Fruit fly (Drosophila melanogaster): ENCODE data around the gene subdued.

The subdued gene

DNA sequence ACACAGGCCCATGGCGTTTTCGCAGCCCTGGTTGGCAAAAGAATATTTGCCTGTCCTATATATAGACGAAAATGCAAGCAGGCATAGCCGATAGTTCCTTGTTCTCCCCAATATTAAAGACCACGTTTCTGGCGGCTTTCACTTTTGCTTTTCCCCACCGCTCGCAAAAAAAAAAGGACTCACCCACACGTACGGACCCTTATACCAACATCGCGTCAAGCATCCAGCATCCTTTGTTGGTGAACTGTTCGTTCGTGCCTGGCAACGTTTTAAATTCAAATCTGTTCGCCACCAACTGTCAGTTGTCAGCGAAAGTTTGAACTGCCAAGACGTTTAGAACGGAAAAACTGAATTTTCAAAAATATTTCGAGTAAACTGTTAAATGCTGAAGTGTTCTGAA, 16.9 kb upstream of the subdued start, which contains the start of gene ort:
TSS of gene ort (plus strand) at position 301 of the 400 bp plus-strand sequence.
- TF ChIP-seq CG11247 (GFP tag; IDR thresholded peaks at IDR 0.05): no peak
- TF ChIP-seq Deaf1 (tag; optimal IDR thresholded peaks at IDR 0.05): no peak
- no peak for TF ChIP-seq CG18011 (GFP tag; optimal IDR thresholded peaks at IDR 0.05)
- TF ChIP-seq CG15269 (tag; optimal IDR thresholded peaks at IDR 0.05): no peak
- no peak for TF ChIP-seq gem (tag; optimal IDR thresholded peaks at IDR 0.05)
- no peak for TF ChIP-seq abd-A (tag; optimal IDR thresholded peaks at IDR 0.05)
- no peak for TF ChIP-seq CG42726 (GFP tag; IDR thresholded peaks at IDR 0.05; ENCODE audit: partially characterized antibody)
- TF ChIP-seq trh (GFP tag; optimal IDR thresholded peaks at IDR 0.05): no peak
- no peak for TF ChIP-seq Stat92E (GFP tag; optimal IDR thresholded peaks at IDR 0.05)
- TF ChIP-seq klu (GFP tag; IDR thresholded peaks at IDR 0.05): no peak
- no peak for TF ChIP-seq CG6175 (GFP tag; IDR thresholded peaks at IDR 0.05)
- no peak for TF ChIP-seq CG15696 (tag; optimal IDR thresholded peaks at IDR 0.05)

- no peak for TF ChIP-seq CG4854 (GFP tag; optimal IDR thresholded peaks at IDR 0.05)
These were observed 15.2 kb upstream of the subdued start, which contains the start of gene CG6184 for dm6 chr3R:19657766-19658165. Gene CG6184 (minus strand): TSS chr3R:19657866.

dm6 chr3R:19657235-19657634, 14.7 kb upstream of the subdued start:
- TF ChIP-seq Rx (GFP tag; IDR thresholded peaks at IDR 0.05) (no peak), HLH4C (GFP tag; IDR thresholded peaks at IDR 0.05; ENCODE audit: partially characterized antibody) (no peak), CG30431 (GFP tag; optimal IDR thresholded peaks at IDR 0.05) (no peak), CTCF (GFP tag; optimal IDR thresholded peaks at IDR 0.05) (peak; percentile 61), usp (GFP tag; optimal IDR thresholded peaks at IDR 0.05) (no peak), CG3407 (GFP tag; optimal IDR thresholded peaks at IDR 0.05) (no peak), trh (GFP tag; optimal IDR thresholded peaks at IDR 0.05) (no peak), CG5180 (GFP tag; optimal IDR thresholded peaks at IDR 0.05) (no peak), CG10321 (GFP tag; IDR thresholded peaks at IDR 0.05) (no peak)

DNA sequence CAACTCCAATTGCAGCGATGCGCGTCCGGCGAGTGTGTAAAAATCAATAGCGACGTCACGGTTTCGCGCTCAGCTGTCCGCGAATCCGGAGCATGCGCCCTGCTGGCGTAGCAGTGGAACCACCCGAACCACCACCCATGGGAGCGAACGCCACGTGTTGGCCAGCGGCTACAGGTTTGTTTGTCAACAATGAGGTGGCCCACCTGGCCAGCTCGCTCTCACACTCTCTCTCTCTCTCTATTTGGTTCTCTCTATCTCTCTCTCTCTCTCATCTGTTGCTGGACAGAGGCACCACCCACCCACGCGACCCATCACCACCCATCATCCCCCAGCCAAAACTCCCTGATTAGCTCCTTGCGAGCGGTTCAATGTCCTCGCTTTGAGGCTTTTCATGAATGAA, 13.9 kb upstream of the subdued start:
- TF ChIP-seq CG18764 (GFP tag; optimal IDR thresholded peaks at IDR 0.05) (no peak), onecut (GFP tag; IDR thresholded peaks at IDR 0.05) (peak; percentile 99), CG2889 (GFP tag; IDR thresholded peaks at IDR 0.05) (no peak), CG31224 (GFP tag; IDR thresholded peaks at IDR 0.05) (no peak), shn (GFP tag; optimal IDR thresholded peaks at IDR 0.05) (no peak), CG15514 (GFP tag; optimal IDR thresholded peaks at IDR 0.05) (peak; percentile 66), crp (GFP tag; optimal IDR thresholded peaks at IDR 0.05) (peak in 1 of 2 experiments; percentile 57), Hey (tag; optimal IDR thresholded peaks at IDR 0.05) (peak; percentile 44), NK7.1 (GFP tag; optimal IDR thresholded peaks at IDR 0.05) (no peak), sr (GFP tag; IDR thresholded peaks at IDR 0.05) (0 out of 3 replicates have a peak, but pooled peaks have one; percentile 6), danr (GFP tag; IDR thresholded peaks at IDR 0.05) (no peak), seq (GFP tag; IDR thresholded peaks at IDR 0.05) (peak; percentile 73; the same call in 1 of the 2 replicates), Ets65A (GFP tag) (peak; percentile 6), CG34224 (GFP tag; IDR thresholded peaks at IDR 0.05; ENCODE audit: partially characterized antibody) (peak; percentile 45; the same call in 2 of the 3 replicates), CG13775 (GFP tag; optimal IDR thresholded peaks at IDR 0.05) (no peak), Trl (optimal IDR thresholded peaks at IDR 0.05) (peak; percentile 51 to 72), Trl (GFP tag; optimal IDR thresholded peaks at IDR 0.05) (no peak), kah (GFP tag; optimal IDR thresholded peaks at IDR 0.05) (peak; percentile 0), hbn (GFP tag; IDR thresholded peaks at IDR 0.05; ENCODE audit: partially characterized antibody) (0 out of 2 replicates have a peak, but pooled peaks have one; percentile 25), MBD-R2 (GFP tag; IDR thresholded peaks at IDR 0.05) (peak; percentile 71), CG34422 (GFP tag; IDR thresholded peaks at IDR 0.05) (peak; percentile 78; the same call in 2 of the 3 replicates), CG1832 (GFP tag; optimal IDR thresholded peaks at IDR 0.05) (peak; percentile 46), scrt (GFP tag; optimal IDR thresholded peaks at IDR 0.05) (peak; percentile 99), CG8478 (optimal IDR thresholded peaks at IDR 0.05) (peak; percentile 56), unc-4 (GFP tag; IDR thresholded peaks at IDR 0.05; ENCODE audit: partially characterized antibody) (peak; percentile 25; the same call in 1 of the 2 replicates), ewg (GFP tag; optimal IDR thresholded peaks at IDR 0.05) (peak; percentile 95)

Measured in whole organism, embryonic.